Worm (Caenorhabditis elegans) whole organism, L4 larva: ENCODE results near the gene srz-12.

ENCODE experiments used
- D1046.2 ChIP-seq: fragments of 200-800 bp; sonication (Bioruptor generic); IDR thresholded peaks from 2 replicates; pipeline ENCODE4 v1.3.6; 2022; ENCODE audit warnings: missing genetic modification characterization, missing compliant biosample characterization
- F37D6.2 ChIP-seq: sonication (generic microtip); optimal IDR thresholded peaks from 2 replicates; lab custom pipeline; 2016; ENCODE audit warnings: mild to moderate bottlenecking, missing genetic modification characterization, missing compliant biosample characterization
- F44E2.7 ChIP-seq: fragments of 200-800 bp; sonication (Bioruptor generic); IDR thresholded peaks from 2 replicates; pipeline ENCODE4 v2.1.2; 2022; ENCODE audit warnings: missing genetic modification characterization, missing compliant biosample characterization
- R02D3.7 ChIP-seq: fragments of 150-350 bp; sonication (generic microtip); optimal IDR thresholded peaks from 3 replicates; lab custom pipeline; 2014; ENCODE audit warnings: missing biosample characterization, missing genetic modification characterization
- Y105C5A.15 ChIP-seq: fragments of 200-800 bp; sonication (Bioruptor generic); IDR thresholded peaks from 2 replicates; pipeline ENCODE4 v1.3.6; 2022; ENCODE audit warnings: missing genetic modification characterization, missing compliant biosample characterization
- ZK337.2 ChIP-seq: fragments of 200-800 bp; sonication (Bioruptor generic); IDR thresholded peaks from 2 replicates; pipeline ENCODE4 v1.3.6; 2022; ENCODE audit warnings: missing genetic modification reagents, missing genetic modification characterization, missing compliant biosample characterization
- ZK546.5 ChIP-seq, 2 experiments: sonication (generic microtip); optimal IDR thresholded peaks; 2 replicates each; lab custom pipeline; 2017; ENCODE audit warnings: missing biosample characterization in 2 of 2, missing genetic modification characterization in 2 of 2
- aha-1 ChIP-seq: fragments of 150-350 bp; peaks from one replicate; lab custom pipeline; 2014; ENCODE audit warnings: missing biosample characterization, missing genetic modification characterization
- aly-2 ChIP-seq: sonication (generic microtip); optimal IDR thresholded peaks from 2 replicates; lab custom pipeline; 2018; ENCODE audit warnings: missing biosample characterization, missing genetic modification characterization
- ama-1 ChIP-seq: fragments of 150-350 bp; optimal IDR thresholded peaks from 2 replicates; lab custom pipeline; 2014; ENCODE audit warnings: inconsistent platforms, mixed read lengths
- arid-1 ChIP-seq: fragments of 200-800 bp; sonication (Bioruptor generic); conservative IDR thresholded peaks from 2 replicates; pipeline ENCODE4 v1.3.6; 2022; ENCODE audit warnings: missing genetic modification reagents, missing genetic modification characterization, missing compliant biosample characterization
- ceh-28 ChIP-seq: fragments of 150-350 bp; optimal IDR thresholded peaks from 2 replicates; lab custom pipeline; 2014; ENCODE audit warnings: missing biosample characterization, missing genetic modification reagents, missing genetic modification characterization
- ceh-44 ChIP-seq: fragments of 200-800 bp; sonication (Bioruptor generic); IDR thresholded peaks from 2 replicates; pipeline ENCODE4 v1.3.6; 2022; ENCODE audit warnings: missing genetic modification reagents, missing genetic modification characterization, missing compliant biosample characterization
- ceh-82 ChIP-seq: sonication (generic microtip); optimal IDR thresholded peaks from 2 replicates; lab custom pipeline; 2017; ENCODE audit warnings: missing biosample characterization, missing genetic modification characterization
- ces-1 ChIP-seq: fragments of 150-350 bp; sonication (generic microtip); optimal IDR thresholded peaks from 4 replicates; lab custom pipeline; 2014; ENCODE audit warnings: missing biosample characterization, missing genetic modification reagents, missing genetic modification characterization
- cey-2 ChIP-seq: sonication (generic microtip); optimal IDR thresholded peaks from 3 replicates; lab custom pipeline; 2017; ENCODE audit warnings: missing genetic modification characterization, mild to moderate bottlenecking, missing compliant biosample characterization, antibody characterized with exemption, borderline replicate concordance; ENCODE audit not compliant: insufficient read depth
- ctbp-1 ChIP-seq: fragments of 200-800 bp; sonication (Bioruptor generic); IDR thresholded peaks from 2 replicates; pipeline ENCODE4 v1.3.6; 2022; ENCODE audit warnings: missing genetic modification reagents, missing genetic modification characterization, missing compliant biosample characterization
- daf-12 ChIP-seq: fragments of 150-350 bp; optimal IDR thresholded peaks from 2 replicates; lab custom pipeline; 2014; ENCODE audit warnings: missing biosample characterization, missing genetic modification reagents, missing genetic modification characterization
- dmd-6 ChIP-seq: fragments of 200-800 bp; sonication (Bioruptor generic); IDR thresholded peaks from 2 replicates; pipeline ENCODE4 v1.3.6; 2022; ENCODE audit warnings: missing genetic modification reagents, missing genetic modification characterization, missing compliant biosample characterization
- dmd-9 ChIP-seq: fragments of 200-800 bp; sonication (Bioruptor generic); IDR thresholded peaks from 2 replicates; pipeline ENCODE4 v1.3.6; 2022; ENCODE audit warnings: missing genetic modification reagents, missing genetic modification characterization, missing compliant biosample characterization
- duxl-1 ChIP-seq: sonication (generic microtip); optimal IDR thresholded peaks from 2 replicates; lab custom pipeline; 2016; ENCODE audit warnings: mild to moderate bottlenecking, missing genetic modification characterization, moderate library complexity, missing compliant biosample characterization; ENCODE audit not compliant: poor library complexity
- dve-1 ChIP-seq: sonication (generic microtip); optimal IDR thresholded peaks from 2 replicates; lab custom pipeline; 2017; ENCODE audit warnings: antibody characterized with exemption, mild to moderate bottlenecking, missing genetic modification characterization, missing compliant biosample characterization; ENCODE audit not compliant: insufficient read depth
- fos-1 ChIP-seq: fragments of 150-350 bp; optimal IDR thresholded peaks from 2 replicates; lab custom pipeline; 2014; ENCODE audit warnings: missing biosample characterization, missing genetic modification characterization
- hlh-11 ChIP-seq: fragments of 200-800 bp; sonication (Bioruptor generic); optimal IDR thresholded peaks from 2 replicates; lab custom pipeline; 2018; ENCODE audit warnings: mild to moderate bottlenecking, missing genetic modification characterization, missing compliant biosample characterization
- hlh-30 ChIP-seq: sonication (generic microtip); optimal IDR thresholded peaks from 2 replicates; lab custom pipeline; 2017; ENCODE audit warnings: antibody characterized with exemption, mild to moderate bottlenecking, missing genetic modification characterization, missing compliant biosample characterization; ENCODE audit not compliant: insufficient read depth
- hmg-1.1 ChIP-seq: fragments of 200-800 bp; sonication (Bioruptor generic); IDR thresholded peaks from 2 replicates; pipeline ENCODE4 v1.3.6; 2022; ENCODE audit warnings: missing genetic modification reagents, missing genetic modification characterization, missing compliant biosample characterization
- lim-7 ChIP-seq: fragments of 200-800 bp; sonication (Bioruptor generic); IDR thresholded peaks from 2 replicates; pipeline ENCODE4 v1.3.6; 2022; ENCODE audit warnings: missing genetic modification characterization, missing compliant biosample characterization
- lin-1 ChIP-seq: fragments of 200-800 bp; sonication (Bioruptor generic); IDR thresholded peaks from 2 replicates; pipeline ENCODE4 v1.3.6; 2022; ENCODE audit warnings: missing genetic modification reagents, missing genetic modification characterization, missing compliant biosample characterization
- lin-15B ChIP-seq: fragments of 150-350 bp; sonication (generic microtip); optimal IDR thresholded peaks from 3 replicates; lab custom pipeline; 2014; ENCODE audit warnings: missing biosample characterization, missing genetic modification characterization
- lin-39 ChIP-seq: fragments of 150-350 bp; optimal IDR thresholded peaks from 2 replicates; lab custom pipeline; 2014; ENCODE audit warnings: missing biosample characterization, missing genetic modification reagents, missing genetic modification characterization
- lir-3 ChIP-seq: sonication (generic microtip); optimal IDR thresholded peaks from 2 replicates; lab custom pipeline; 2016; ENCODE audit warnings: mild to moderate bottlenecking, missing genetic modification characterization, missing compliant biosample characterization
- madf-5 ChIP-seq, 2 experiments: fragments of 200-800 bp; sonication (Bioruptor generic); IDR thresholded peaks; 2 replicates each; pipeline ENCODE4 v1.3.6; 2022; ENCODE audit warnings: missing compliant biosample characterization in 2 of 2, missing genetic modification characterization in 2 of 2
- mes-2 ChIP-seq: sonication (generic microtip); optimal IDR thresholded peaks from 2 replicates; lab custom pipeline; 2016; ENCODE audit warnings: missing genotype, mild to moderate bottlenecking, missing genetic modification characterization, missing compliant biosample characterization; ENCODE audit not compliant: poor library complexity, severe bottlenecking
- mxl-3 ChIP-seq: fragments of 200-800 bp; sonication (Bioruptor generic); optimal IDR thresholded peaks from 2 replicates; lab custom pipeline; 2018; ENCODE audit warnings: mild to moderate bottlenecking, missing genetic modification characterization, missing compliant biosample characterization
- nhr-10 ChIP-seq: fragments of 150-350 bp; optimal IDR thresholded peaks from 2 replicates; lab custom pipeline; 2014; ENCODE audit warnings: missing biosample characterization, missing genetic modification characterization
- nhr-111 ChIP-seq: fragments of 200-800 bp; sonication (Bioruptor generic); optimal IDR thresholded peaks from 2 replicates; lab custom pipeline; 2018; ENCODE audit warnings: mild to moderate bottlenecking, missing genetic modification characterization, missing compliant biosample characterization
- nhr-237 ChIP-seq: sonication (generic microtip); optimal IDR thresholded peaks from 2 replicates; lab custom pipeline; 2017; ENCODE audit warnings: missing biosample characterization, missing genetic modification characterization
- nhr-25 ChIP-seq: sonication (generic microtip); optimal IDR thresholded peaks from 2 replicates; lab custom pipeline; 2017; ENCODE audit warnings: missing genetic modification characterization, mild to moderate bottlenecking, missing compliant biosample characterization, antibody characterized with exemption, moderate library complexity, borderline replicate concordance; ENCODE audit not compliant: insufficient read depth
- nhr-41 ChIP-seq: fragments of 200-800 bp; sonication (Bioruptor generic); IDR thresholded peaks from 2 replicates; pipeline ENCODE4 v1.3.6; 2022; ENCODE audit warnings: missing genetic modification reagents, missing genetic modification characterization, missing compliant biosample characterization
- nhr-6 ChIP-seq: fragments of 150-350 bp; optimal IDR thresholded peaks from 2 replicates; lab custom pipeline; 2014; ENCODE audit warnings: missing biosample characterization, missing genetic modification characterization
- saeg-2 ChIP-seq: fragments of 200-800 bp; sonication (Bioruptor generic); IDR thresholded peaks from 2 replicates; pipeline ENCODE4 v1.3.6; 2022; ENCODE audit warnings: missing genetic modification reagents, missing genetic modification characterization, missing compliant biosample characterization
- sdz-12 ChIP-seq: fragments of 200-800 bp; sonication (Bioruptor generic); optimal IDR thresholded peaks from 2 replicates; lab custom pipeline; 2018; ENCODE audit warnings: mild to moderate bottlenecking, missing genetic modification characterization, missing compliant biosample characterization
- set-16 ChIP-seq: fragments of 200-800 bp; sonication (Bioruptor generic); IDR thresholded peaks from 2 replicates; pipeline ENCODE4 v1.3.6; 2022; ENCODE audit warnings: missing genetic modification reagents, missing genetic modification characterization, missing compliant biosample characterization
- spr-1 ChIP-seq: sonication (generic microtip); optimal IDR thresholded peaks from 2 replicates; lab custom pipeline; 2016; ENCODE audit warnings: mild to moderate bottlenecking, missing genetic modification characterization, missing compliant biosample characterization
- tag-97 ChIP-seq: fragments of 200-800 bp; sonication (Bioruptor generic); IDR thresholded peaks from 2 replicates; pipeline ENCODE4 v1.3.6; 2022; ENCODE audit warnings: missing genetic modification characterization, missing compliant biosample characterization
- unc-130 ChIP-seq: sonication (generic microtip); optimal IDR thresholded peaks from 2 replicates; lab custom pipeline; 2016; ENCODE audit warnings: missing genetic modification reagents, missing genetic modification characterization, missing compliant biosample characterization
- unc-39 ChIP-seq: sonication (generic microtip); optimal IDR thresholded peaks from 2 replicates; lab custom pipeline; 2017; ENCODE audit warnings: missing biosample characterization, missing genetic modification characterization
- vab-7 ChIP-seq: fragments of 200-800 bp; sonication (Bioruptor generic); IDR thresholded peaks from 2 replicates; pipeline ENCODE4 v1.3.6; 2022; ENCODE audit warnings: missing genetic modification reagents, missing genetic modification characterization, missing compliant biosample characterization
- zag-1 ChIP-seq: fragments of 150-350 bp; optimal IDR thresholded peaks from 2 replicates; lab custom pipeline; 2014; ENCODE audit warnings: missing biosample characterization, missing genetic modification characterization
- zip-11 ChIP-seq: fragments of 200-800 bp; sonication (Bioruptor generic); IDR thresholded peaks from 2 replicates; pipeline ENCODE4 v1.3.6; 2022; ENCODE audit warnings: missing genetic modification characterization, missing compliant biosample characterization
- zip-2 ChIP-seq: fragments of 150-350 bp; optimal IDR thresholded peaks from 2 replicates; lab custom pipeline; 2014; ENCODE audit warnings: missing biosample characterization, missing genetic modification characterization
- ztf-7 ChIP-seq: fragments of 150-350 bp; optimal IDR thresholded peaks from 2 replicates; lab custom pipeline; 2014; ENCODE audit warnings: missing biosample characterization, missing genetic modification characterization

Gene srz-12

DNA sequence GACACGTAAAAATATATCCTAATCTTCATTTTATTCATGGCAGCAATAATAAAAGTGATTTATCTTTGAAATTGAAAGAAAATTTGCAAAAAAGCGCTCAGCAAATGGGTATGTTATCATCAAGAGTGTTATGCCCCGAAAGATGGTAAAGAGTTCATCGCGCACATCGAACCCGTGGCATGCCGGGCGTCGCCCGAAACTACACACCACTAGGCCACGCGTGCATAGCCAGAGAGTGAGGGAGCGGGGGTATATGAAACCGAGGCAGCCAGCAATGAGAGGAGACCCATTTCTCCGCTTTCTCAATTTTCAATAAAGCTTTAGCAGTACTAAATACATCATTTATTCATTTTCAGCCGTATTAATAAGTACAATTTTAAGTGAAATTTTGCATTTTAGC, 11.3 kb upstream of the srz-12 start (continued):
- TF ChIP-seq ztf-7 (tag; lab: Kevin White, UChicago) (peak; percentile 80), zip-11 (GFP tag; lab: Robert Waterston, UW) (peak; percentile 85), hmg-1.1 (GFP tag; lab: Robert Waterston, UW) (peak; percentile 98), madf-5 (GFP tag; IDR thresholded peaks at IDR 0.05; lab: Robert Waterston, UW) (peak; percentile 97 to 99), unc-39 (no peak), vab-7 (GFP tag; lab: Robert Waterston, UW) (peak; percentile 99), nhr-10 (peak; percentile 27), D1046.2 (GFP tag; lab: Robert Waterston, UW) (peak; percentile 96), ceh-44 (peak; percentile 97), zag-1 (tag; lab: Kevin White, UChicago) (no peak), sdz-12 (GFP tag; lab: Kevin White, UChicago) (peak; percentile 97), unc-130 (GFP tag; lab: Kevin White, UChicago) (peak; percentile 84), nhr-41 (GFP tag; lab: Robert Waterston, UW) (peak; percentile 95), ceh-28 (tag; lab: Kevin White, UChicago) (no peak), tag-97 (0 out of 2 replicates have a peak, but pooled peaks have one; percentile 45), saeg-2 (GFP tag; lab: Robert Waterston, UW) (peak; percentile 90), nhr-111 (GFP tag; lab: Kevin White, UChicago) (peak; percentile 97), hlh-11 (tag; lab: Kevin White, UChicago) (no peak), ceh-82 (tag; lab: Kevin White, UChicago) (no peak), hlh-30 (tag; lab: Kevin White, UChicago) (peak; percentile 78), dmd-9 (GFP tag; lab: Robert Waterston, UW) (peak; percentile 85), aha-1 (tag; lab: Kevin White, UChicago) (peak; percentile 64), cey-2 (tag; lab: Kevin White, UChicago) (no peak), spr-1 (tag; lab: Kevin White, UChicago) (peak; percentile 93), mes-2 (tag; lab: Kevin White, UChicago) (peak; percentile 94), nhr-25 (no peak), zip-2 (tag; lab: Kevin White, UChicago) (peak; percentile 41), F44E2.7 (GFP tag; lab: Robert Waterston, UW) (peak; percentile 99), dmd-6 (GFP tag; lab: Robert Waterston, UW) (peak; percentile 89), lim-7 (GFP tag; lab: Robert Waterston, UW) (peak; percentile 99), arid-1 (GFP tag; lab: Robert Waterston, UW) (peak; percentile 97), lin-1 (GFP tag; lab: Robert Waterston, UW) (peak; percentile 90), F37D6.2 (tag; lab: Kevin White, UChicago) (peak; percentile 59), duxl-1 (tag; lab: Kevin White, UChicago) (peak; percentile 90), ama-1 (lab: Kevin White, UChicago) (no peak), aly-2 (tag; lab: Kevin White, UChicago) (peak; percentile 74), ZK546.5 (tag; optimal IDR thresholded peaks at IDR 0.05; lab: Kevin White, UChicago) (no peak), mxl-3 (GFP tag; lab: Kevin White, UChicago) (peak; percentile 89), ZK337.2 (GFP tag; lab: Robert Waterston, UW) (peak; percentile 93), set-16 (GFP tag; lab: Robert Waterston, UW) (no peak; the same call in 1 of the 2 replicates), lin-15B (no peak), nhr-6 (peak; percentile 14), ces-1 (GFP tag; lab: Kevin White, UChicago) (peak; percentile 26), lin-39 (no peak), fos-1 (tag; lab: Kevin White, UChicago) (no peak), R02D3.7 (tag; lab: Kevin White, UChicago) (no peak), dve-1 (tag; lab: Kevin White, UChicago) (no peak), nhr-237 (tag; lab: Kevin White, UChicago) (no peak), daf-12 (tag; lab: Kevin White, UChicago) (no peak), ctbp-1 (peak; percentile 92), Y105C5A.15 (GFP tag; lab: Robert Waterston, UW) (peak; percentile 97), lir-3 (tag; lab: Kevin White, UChicago) (peak; percentile 89)
